Fruit fly (Drosophila melanogaster) whole organism, prepupa: ENCODE measurements around the gene CG13082.

Source experiments
- Blimp-1 ChIP-seq: fragments of 200-800 bp; sonication (Bioruptor generic); optimal IDR thresholded peaks from 3 replicates; lab custom pipeline; 2017; ENCODE audit warnings: missing biosample characterization, missing genetic modification characterization, mild to moderate bottlenecking, moderate library complexity, missing genetic modification reagents
- CG10631 ChIP-seq: fragments of 200-800 bp; sonication (Bioruptor generic); optimal IDR thresholded peaks from 2 replicates; lab custom pipeline; 2016; ENCODE audit warnings: missing biosample characterization, missing genetic modification characterization
- CG10669 ChIP-seq: fragments of 200-800 bp; sonication (Bioruptor generic); optimal IDR thresholded peaks from 3 replicates; lab custom pipeline; 2018; ENCODE audit warnings: missing biosample characterization, mild to moderate bottlenecking, missing genetic modification characterization, moderate library complexity
- CG11294 ChIP-seq: fragments of 200-800 bp; sonication (Bioruptor generic); IDR thresholded peaks from 2 replicates; pipeline ENCODE4 v1.3.6; 2022; ENCODE audit warnings: missing biosample characterization, missing genetic modification characterization
- CG11762 ChIP-seq: fragments of 200-800 bp; sonication (Bioruptor generic); optimal IDR thresholded peaks from 3 replicates; lab custom pipeline; 2016; ENCODE audit warnings: missing biosample characterization, missing genetic modification characterization; ENCODE audit not compliant: insufficient read depth
- CG11902 ChIP-seq: fragments of 200-800 bp; sonication (Bioruptor generic); optimal IDR thresholded peaks from 3 replicates; lab custom pipeline; 2016; ENCODE audit warnings: missing biosample characterization, missing genetic modification characterization
- CG1621 ChIP-seq: fragments of 200-800 bp; sonication (Bioruptor generic); optimal IDR thresholded peaks from 3 replicates; lab custom pipeline; 2018; ENCODE audit warnings: missing biosample characterization, mild to moderate bottlenecking, missing genetic modification characterization
- CG16779 ChIP-seq: fragments of 200-800 bp; sonication (Bioruptor generic); optimal IDR thresholded peaks from 3 replicates; lab custom pipeline; 2017; ENCODE audit warnings: missing biosample characterization, mild to moderate bottlenecking, missing genetic modification characterization
- CG31627 ChIP-seq: fragments of 200-800 bp; sonication (Bioruptor generic); optimal IDR thresholded peaks from 3 replicates; lab custom pipeline; 2016; ENCODE audit warnings: missing biosample characterization, missing genetic modification characterization
- CG32006 ChIP-seq: fragments of 200-800 bp; sonication (Bioruptor generic); optimal IDR thresholded peaks from 3 replicates; lab custom pipeline; 2017; ENCODE audit warnings: missing biosample characterization, mild to moderate bottlenecking, missing genetic modification characterization
- CG34406 ChIP-seq: fragments of 200-800 bp; sonication (Bioruptor generic); optimal IDR thresholded peaks from 3 replicates; lab custom pipeline; 2016; ENCODE audit warnings: missing biosample characterization, missing genetic modification characterization
- CG3919 ChIP-seq: fragments of 200-800 bp; sonication (Bioruptor generic); optimal IDR thresholded peaks from 3 replicates; lab custom pipeline; 2016; ENCODE audit warnings: missing biosample characterization, missing genetic modification characterization
- CG4318 ChIP-seq: fragments of 200-800 bp; sonication (Bioruptor generic); optimal IDR thresholded peaks from 3 replicates; lab custom pipeline; 2017; ENCODE audit warnings: missing biosample characterization, mild to moderate bottlenecking, missing genetic modification characterization
- CG6276 ChIP-seq: fragments of 200-800 bp; sonication (Bioruptor generic); optimal IDR thresholded peaks from 2 replicates; lab custom pipeline; 2017; ENCODE audit warnings: missing biosample characterization, mild to moderate bottlenecking, missing genetic modification characterization
- CG6792 ChIP-seq: fragments of 200-800 bp; sonication (Bioruptor generic); optimal IDR thresholded peaks from 3 replicates; lab custom pipeline; 2016; ENCODE audit warnings: missing biosample characterization, missing genetic modification characterization
- CG6808 ChIP-seq: fragments of 200-800 bp; sonication (Bioruptor generic); optimal IDR thresholded peaks from 3 replicates; lab custom pipeline; 2017; ENCODE audit warnings: missing biosample characterization, missing genetic modification characterization, mild to moderate bottlenecking, moderate library complexity, missing genetic modification reagents
- CG6854 ChIP-seq: fragments of 200-800 bp; sonication (Bioruptor generic); optimal IDR thresholded peaks from 2 replicates; lab custom pipeline; 2017; ENCODE audit warnings: missing biosample characterization, mild to moderate bottlenecking, missing genetic modification characterization
- CG7368 ChIP-seq: fragments of 200-800 bp; sonication (Bioruptor generic); optimal IDR thresholded peaks from 3 replicates; lab custom pipeline; 2016; ENCODE audit warnings: missing biosample characterization, missing genetic modification characterization
- CG8119 ChIP-seq: fragments of 200-800 bp; sonication (Bioruptor generic); IDR thresholded peaks from 3 replicates; pipeline ENCODE4 v1.3.6; 2022; ENCODE audit warnings: missing biosample characterization, missing genetic modification characterization
- CG8319 ChIP-seq: fragments of 200-800 bp; sonication (Bioruptor generic); optimal IDR thresholded peaks from 3 replicates; lab custom pipeline; 2016; ENCODE audit warnings: missing biosample characterization, missing genetic modification characterization
- CG8632 ChIP-seq: fragments of 200-800 bp; sonication (Bioruptor generic); optimal IDR thresholded peaks from 3 replicates; lab custom pipeline; 2016; ENCODE audit warnings: missing biosample characterization, missing genetic modification characterization
- Eip75B ChIP-seq: fragments of 200-800 bp; sonication (Bioruptor generic); optimal IDR thresholded peaks from 3 replicates; lab custom pipeline; 2016; ENCODE audit warnings: missing biosample characterization, missing genetic modification characterization
- Eip78C ChIP-seq: fragments of 200-800 bp; sonication (Bioruptor generic); peaks from one replicate; lab custom pipeline; 2016; ENCODE audit warnings: missing biosample characterization, missing genetic modification characterization
- Eip93F ChIP-seq: fragments of 200-800 bp; sonication (Bioruptor generic); optimal IDR thresholded peaks from 2 replicates; lab custom pipeline; 2016; ENCODE audit warnings: missing biosample characterization, mild to moderate bottlenecking, missing genetic modification characterization
- Ets96B ChIP-seq: fragments of 200-800 bp; optimal IDR thresholded peaks from 2 replicates; lab custom pipeline; 2019; ENCODE audit warnings: missing biosample characterization, mild to moderate bottlenecking, missing genetic modification characterization, moderate library complexity
- Gug ChIP-seq: fragments of 200-800 bp; sonication (Bioruptor generic); IDR thresholded peaks from 2 replicates; pipeline ENCODE4 v1.3.6; 2022; ENCODE audit warnings: missing biosample characterization, missing genetic modification characterization
- Hr38 ChIP-seq: sonication (Bioruptor generic); optimal IDR thresholded peaks from 2 replicates; lab custom pipeline; 2016; ENCODE audit warnings: missing biosample characterization, missing genetic modification characterization
- Hr39 ChIP-seq: fragments of 200-800 bp; sonication (Bioruptor generic); optimal IDR thresholded peaks from 2 replicates; lab custom pipeline; 2016; ENCODE audit warnings: missing biosample characterization, missing genetic modification characterization
- Hr4 ChIP-seq: fragments of 200-800 bp; sonication (Bioruptor generic); optimal IDR thresholded peaks from 3 replicates; lab custom pipeline; 2016; ENCODE audit warnings: missing biosample characterization, missing genetic modification characterization
- Lpt ChIP-seq: fragments of 200-800 bp; sonication (Bioruptor generic); optimal IDR thresholded peaks from 3 replicates; lab custom pipeline; 2016; ENCODE audit warnings: missing biosample characterization, missing genetic modification characterization
- OdsH ChIP-seq: fragments of 200-800 bp; sonication (Bioruptor generic); optimal IDR thresholded peaks from 3 replicates; lab custom pipeline; 2016; ENCODE audit warnings: missing biosample characterization, missing genetic modification characterization
- Sox102F ChIP-seq: fragments of 200-800 bp; sonication (Bioruptor generic); optimal IDR thresholded peaks from 2 replicates; lab custom pipeline; 2016; ENCODE audit warnings: missing biosample characterization, mild to moderate bottlenecking, missing genetic modification characterization
- Sox15 ChIP-seq: fragments of 200-800 bp; sonication (Bioruptor generic); optimal IDR thresholded peaks from 3 replicates; lab custom pipeline; 2016; ENCODE audit warnings: missing biosample characterization, missing genetic modification characterization
- cyc ChIP-seq: fragments of 200-800 bp; sonication (Bioruptor generic); optimal IDR thresholded peaks from 3 replicates; lab custom pipeline; 2016; ENCODE audit warnings: missing biosample characterization, missing genetic modification characterization
- dac ChIP-seq: fragments of 200-800 bp; sonication (Bioruptor generic); optimal IDR thresholded peaks from 2 replicates; lab custom pipeline; 2017; ENCODE audit warnings: missing biosample characterization, mild to moderate bottlenecking, missing genetic modification characterization
- dsx ChIP-seq: fragments of 200-800 bp; optimal IDR thresholded peaks from 3 replicates; lab custom pipeline; 2019; ENCODE audit warnings: missing biosample characterization, mild to moderate bottlenecking, missing genetic modification characterization, moderate library complexity; ENCODE audit not compliant: poor library complexity, severe bottlenecking
- esn ChIP-seq: fragments of 200-800 bp; sonication (Bioruptor generic); optimal IDR thresholded peaks from 2 replicates; lab custom pipeline; 2016; ENCODE audit warnings: missing biosample characterization, mild to moderate bottlenecking, missing genetic modification characterization, moderate library complexity
- fd85E ChIP-seq: fragments of 200-800 bp; sonication (Bioruptor generic); optimal IDR thresholded peaks from 3 replicates; lab custom pipeline; 2016; ENCODE audit warnings: missing biosample characterization, missing genetic modification characterization
- fkh ChIP-seq: fragments of 200-800 bp; sonication (Bioruptor generic); optimal IDR thresholded peaks from 3 replicates; lab custom pipeline; 2017; ENCODE audit warnings: missing biosample characterization, mild to moderate bottlenecking, missing genetic modification characterization, moderate library complexity
- lz ChIP-seq: fragments of 200-800 bp; sonication (Bioruptor generic); optimal IDR thresholded peaks from 3 replicates; lab custom pipeline; 2016; ENCODE audit warnings: missing biosample characterization, missing genetic modification characterization
- net ChIP-seq: fragments of 200-800 bp; sonication (Bioruptor generic); optimal IDR thresholded peaks from 3 replicates; lab custom pipeline; 2016; ENCODE audit warnings: missing biosample characterization, missing genetic modification characterization
- pdm3 ChIP-seq: fragments of 200-800 bp; sonication (Bioruptor generic); optimal IDR thresholded peaks from 3 replicates; lab custom pipeline; 2016; ENCODE audit warnings: missing biosample characterization, missing genetic modification characterization
- salr ChIP-seq, 2 experiments: fragments of 200-800 bp; sonication (Bioruptor generic); optimal IDR thresholded peaks; 3 replicates each; lab custom pipeline; 2016 to 2018; ENCODE audit warnings: missing biosample characterization in 2 of 2, missing genetic modification characterization in 2 of 2, mild to moderate bottlenecking in 1 of 2
- spab ChIP-seq: fragments of 200-800 bp; sonication (Bioruptor generic); optimal IDR thresholded peaks from 2 replicates; lab custom pipeline; 2017; ENCODE audit warnings: missing biosample characterization, mild to moderate bottlenecking, missing genetic modification characterization, missing genetic modification reagents
- ss ChIP-seq, 2 experiments: fragments of 200-800 bp; sonication (Bioruptor generic); optimal IDR thresholded peaks; 2 replicates in 1 of 2; 3 replicates in 1 of 2; lab custom pipeline; 2017 to 2018; ENCODE audit warnings: mild to moderate bottlenecking in 2 of 2, missing biosample characterization in 2 of 2, missing genetic modification characterization in 2 of 2, moderate library complexity in 1 of 2
- vri ChIP-seq: fragments of 200-800 bp; sonication (Bioruptor generic); optimal IDR thresholded peaks from 3 replicates; lab custom pipeline; 2016; ENCODE audit warnings: missing biosample characterization, mild to moderate bottlenecking, missing genetic modification characterization

CG13082 gene

dm6 chr2L:19582185-19582584 lies 44.0 kb downstream of the CG13082 start, which contains the start of gene Hakai (continued):
- TF ChIP-seq CG4318 (GFP tag; lab: Kevin White, UChicago) (no peak), Eip75B (GFP tag; lab: Kevin White, UChicago) (peak; percentile 40), Hr4 (GFP tag; lab: Kevin White, UChicago) (peak; percentile 67), CG8632 (no peak), Eip93F (GFP tag; lab: Kevin White, UChicago) (no peak), CG6792 (no peak), Hr38 (GFP tag; lab: Kevin White, UChicago) (no peak), CG7368 (GFP tag; lab: Kevin White, UChicago) (peak; percentile 37), CG10631 (GFP tag; lab: Kevin White, UChicago) (peak; percentile 39), spab (GFP tag; lab: Kevin White, UChicago) (no peak), salr (GFP tag; optimal IDR thresholded peaks at IDR 0.05; lab: Kevin White, UChicago) (no peak), CG34406 (peak; percentile 30), CG8119 (GFP tag; lab: Robert Waterston, UW) (no peak; the same call in 2 of the 3 replicates), CG32006 (GFP tag; lab: Kevin White, UChicago) (peak; percentile 30), CG3919 (GFP tag; lab: Kevin White, UChicago) (peak; percentile 74), vri (GFP tag; lab: Kevin White, UChicago) (no peak), dsx (GFP tag; lab: Kevin White, UChicago) (no peak), OdsH (GFP tag; lab: Kevin White, UChicago) (peak; percentile 50), ss (GFP tag; optimal IDR thresholded peaks at IDR 0.05; lab: Kevin White, UChicago) (peak in 1 of 2 experiments; percentile 29), CG31627 (GFP tag; lab: Kevin White, UChicago) (peak; percentile 61), pdm3 (GFP tag; lab: Kevin White, UChicago) (peak; percentile 29), fkh (no peak), Ets96B (peak; percentile 12), net (peak; percentile 34), CG11902 (peak; percentile 35), Gug (GFP tag; lab: Robert Waterston, UW) (no peak), Lpt (GFP tag; lab: Kevin White, UChicago) (no peak), Sox102F (no peak), CG1621 (tag; lab: Kevin White, UChicago) (peak; percentile 6), CG11762 (GFP tag; lab: Kevin White, UChicago) (no peak), CG6276 (no peak), CG6854 (GFP tag; lab: Kevin White, UChicago) (no peak), cyc (GFP tag; lab: Kevin White, UChicago) (peak; percentile 64), CG11294 (GFP tag; lab: Robert Waterston, UW) (peak; percentile 9; the same call in 1 of the 2 replicates), esn (GFP tag; lab: Kevin White, UChicago) (peak; percentile 53)

dm6 chr2L:19583926-19584392 lies 45.7 kb downstream of the CG13082 start, which contains the start of the genes PCNA2 and CG10366:
Gene PCNA2 (minus strand): TSS chr2L:19583990.
Gene CG10366 (plus strand): TSS chr2L:19584235.
- TF ChIP-seq cyc (GFP tag; lab: Kevin White, UChicago), result peak; percentile 70
- peak; percentile 17 for TF ChIP-seq CG1621 (tag; lab: Kevin White, UChicago)
- peak; percentile 68 for TF ChIP-seq CG6792
- peak; percentile 82 for TF ChIP-seq Hr39 (GFP tag; lab: Kevin White, UChicago)
- peak; percentile 74 for TF ChIP-seq esn (GFP tag; lab: Kevin White, UChicago)
- peak; percentile 14 for TF ChIP-seq Lpt (GFP tag; lab: Kevin White, UChicago)
- peak; percentile 13 for TF ChIP-seq CG10669
- peak; percentile 58 for TF ChIP-seq Hr4 (GFP tag; lab: Kevin White, UChicago)
- TF ChIP-seq Sox15 (GFP tag; lab: Kevin White, UChicago), result peak; percentile 13
- TF ChIP-seq Ets96B, result peak; percentile 45
- TF ChIP-seq vri (GFP tag; lab: Kevin White, UChicago), result no peak
- no peak for TF ChIP-seq fd85E (GFP tag; lab: Kevin White, UChicago)
- TF ChIP-seq CG10631 (GFP tag; lab: Kevin White, UChicago), result peak; percentile 55
- TF ChIP-seq Gug (GFP tag; lab: Robert Waterston, UW), result no peak; the same call in 1 of the 2 replicates
- TF ChIP-seq lz (GFP tag; lab: Kevin White, UChicago), result peak; percentile 68
- peak; percentile 38 for TF ChIP-seq CG32006 (GFP tag; lab: Kevin White, UChicago)
- peak; percentile 23 for TF ChIP-seq CG11762 (GFP tag; lab: Kevin White, UChicago)
- no peak for TF ChIP-seq Sox102F
- no peak for TF ChIP-seq CG6808 (GFP tag; lab: Kevin White, UChicago)
- no peak for TF ChIP-seq CG8119 (GFP tag; lab: Robert Waterston, UW)
- TF ChIP-seq CG11902, result peak; percentile 40
- TF ChIP-seq CG3919 (GFP tag; lab: Kevin White, UChicago), result peak; percentile 66
- no peak for TF ChIP-seq spab (GFP tag; lab: Kevin White, UChicago)
- TF ChIP-seq Blimp-1 (GFP tag; lab: Kevin White, UChicago), result no peak
- TF ChIP-seq salr (GFP tag; optimal IDR thresholded peaks at IDR 0.05; lab: Kevin White, UChicago), result peak in 1 of 2 experiments; percentile 26
- no peak for TF ChIP-seq dac (GFP tag; lab: Kevin White, UChicago)
- TF ChIP-seq net, result peak; percentile 46
- TF ChIP-seq Hr38 (GFP tag; lab: Kevin White, UChicago), result no peak
- TF ChIP-seq dsx (GFP tag; lab: Kevin White, UChicago), result no peak
- TF ChIP-seq CG8319, result peak; percentile 46
- no peak for TF ChIP-seq CG16779 (tag; lab: Kevin White, UChicago)
- TF ChIP-seq Eip78C (GFP tag; lab: Kevin White, UChicago), result peak; percentile 74
